Worm (Caenorhabditis elegans) whole organism, L1 larva: Measurements from ENCODE around the gene C03B1.5.

Experiments used
- F16B12.6 ChIP-seq: fragments of 150-350 bp; optimal IDR thresholded peaks from 2 replicates; lab custom pipeline; 2014; ENCODE audit warnings: missing biosample characterization, missing genetic modification characterization
- aly-2 ChIP-seq: fragments of 150-350 bp; optimal IDR thresholded peaks from 2 replicates; lab custom pipeline; 2014; ENCODE audit warnings: missing biosample characterization, missing genetic modification characterization
- ama-1 ChIP-seq: fragments of 150-350 bp; optimal IDR thresholded peaks from 2 replicates; lab custom pipeline; 2014
- ces-1 ChIP-seq: fragments of 150-350 bp; optimal IDR thresholded peaks from 2 replicates; lab custom pipeline; 2014; ENCODE audit warnings: missing biosample characterization, missing genetic modification reagents, missing genetic modification characterization
- egl-27 ChIP-seq, 2 experiments: fragments of 150-350 bp in 1 of 2; sonication (generic microtip); optimal IDR thresholded peaks; 3 replicates each; lab custom pipeline; 2017 to 2018; ENCODE audit warnings: missing biosample characterization in 2 of 2, missing genetic modification characterization in 2 of 2, missing genetic modification reagents in 2 of 2
- fkh-4 ChIP-seq: sonication (generic microtip); optimal IDR thresholded peaks from 2 replicates; lab custom pipeline; 2016; ENCODE audit warnings: missing compliant biosample characterization, missing genetic modification characterization, borderline replicate concordance
- lin-35 ChIP-seq, 2 experiments: fragments of 150-350 bp; optimal IDR thresholded peaks; 2 replicates each; lab custom pipeline; 2014; ENCODE audit warnings: missing biosample characterization in 2 of 2, missing genetic modification characterization in 2 of 2, missing genetic modification reagents in 2 of 2
- lin-39 ChIP-seq: fragments of 150-350 bp; optimal IDR thresholded peaks from 2 replicates; lab custom pipeline; 2014; ENCODE audit warnings: missing biosample characterization, missing genetic modification reagents, missing genetic modification characterization
- pqm-1 ChIP-seq: sonication (generic microtip); optimal IDR thresholded peaks from 3 replicates; lab custom pipeline; 2017; ENCODE audit warnings: missing biosample characterization, missing genetic modification characterization
- unc-130 ChIP-seq: fragments of 150-350 bp; optimal IDR thresholded peaks from 2 replicates; lab custom pipeline; 2017; ENCODE audit warnings: missing biosample characterization, missing genetic modification characterization, inconsistent platforms
- unc-62 ChIP-seq: fragments of 150-350 bp; optimal IDR thresholded peaks from 2 replicates; lab custom pipeline; 2014; ENCODE audit warnings: missing biosample characterization, missing genetic modification reagents, missing genetic modification characterization
- ztf-11 ChIP-seq, 2 experiments: sonication (generic microtip); optimal IDR thresholded peaks; 2 replicates each; lab custom pipeline; 2016 to 2017; ENCODE audit warnings: missing genetic modification characterization in 2 of 2, missing biosample characterization in 1 of 2, missing compliant biosample characterization in 1 of 2

- no peak for TF ChIP-seq unc-62
- TF ChIP-seq ama-1 (lab: Kevin White, UChicago) = no peak
- no peak for TF ChIP-seq ztf-11 (tag; optimal IDR thresholded peaks at IDR 0.05; lab: Kevin White, UChicago)
- no peak for TF ChIP-seq egl-27 (tag; optimal IDR thresholded peaks at IDR 0.05; lab: Kevin White, UChicago)
- no peak for TF ChIP-seq pqm-1
- TF ChIP-seq ces-1 = no peak
- TF ChIP-seq unc-130 (tag; lab: Kevin White, UChicago) = no peak
- TF ChIP-seq aly-2 (tag; lab: Kevin White, UChicago) = no peak
- TF ChIP-seq lin-39 (tag; lab: Kevin White, UChicago) = no peak
- TF ChIP-seq lin-35 (GFP tag; optimal IDR thresholded peaks at IDR 0.05; lab: Kevin White, UChicago) = no peak
- no peak for TF ChIP-seq fkh-4 (tag; lab: Kevin White, UChicago)
- TF ChIP-seq F16B12.6 = no peak
These were observed 14.3 kb downstream of the C03B1.5 start, which contains the start of gene C03B1.2 for ce11 chrX:6369717-6370116.
